Worm (Caenorhabditis elegans) whole organism, mixed stage, embryonic: Measurements from ENCODE around the gene K12H6.2.

Experiments used
- ceh-83 ChIP-seq: fragments of 200-800 bp; sonication (Bioruptor generic); optimal IDR thresholded peaks from 2 replicates; lab custom pipeline; 2018; ENCODE audit warnings: mild to moderate bottlenecking, missing genetic modification characterization, missing compliant biosample characterization
- ces-1 ChIP-seq: fragments of 150-350 bp; optimal IDR thresholded peaks from 2 replicates; lab custom pipeline; 2014; ENCODE audit warnings: missing biosample characterization, missing genetic modification reagents, missing genetic modification characterization
- elt-3 ChIP-seq: fragments of 150-350 bp; optimal IDR thresholded peaks from 2 replicates; lab custom pipeline; 2014; ENCODE audit warnings: missing biosample characterization, missing genetic modification characterization
- lin-13 ChIP-seq: fragments of 150-350 bp; optimal IDR thresholded peaks from 2 replicates; lab custom pipeline; 2014; ENCODE audit warnings: missing biosample characterization, missing genetic modification characterization
- mep-1 ChIP-seq: fragments of 150-350 bp; optimal IDR thresholded peaks from 2 replicates; lab custom pipeline; 2017; ENCODE audit warnings: missing biosample characterization, missing genetic modification reagents, missing genetic modification characterization, inconsistent platforms
- nhr-237 ChIP-seq: fragments of 150-350 bp; optimal IDR thresholded peaks from 2 replicates; lab custom pipeline; 2014; ENCODE audit warnings: missing biosample characterization, missing genetic modification characterization
- unc-62 ChIP-seq: fragments of 150-350 bp; optimal IDR thresholded peaks from 2 replicates; lab custom pipeline; 2014; ENCODE audit warnings: missing biosample characterization, missing genetic modification reagents, missing genetic modification characterization

DNA sequence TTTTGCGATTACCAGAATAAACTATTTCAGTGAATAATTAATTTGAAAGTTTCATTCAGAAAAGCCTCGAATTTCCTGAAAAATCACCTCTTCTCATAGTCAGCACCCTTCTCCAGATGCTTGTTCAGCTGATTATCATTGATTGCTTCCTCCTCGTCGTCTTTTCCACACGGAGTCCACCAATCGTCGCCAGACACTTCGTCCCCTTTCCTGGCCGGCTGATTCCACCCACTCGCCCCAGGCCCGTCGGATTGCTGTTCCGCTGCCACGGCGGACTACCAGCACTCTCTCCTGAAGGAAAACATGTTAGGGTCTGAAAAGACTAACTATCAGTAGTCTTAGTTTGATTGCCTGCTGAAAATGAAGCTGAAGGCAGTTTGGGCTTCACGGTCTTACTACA, 34.5 kb downstream of the K12H6.2 start:
- TF ChIP-seq unc-62 (GFP tag; lab: Kevin White, UChicago) = no peak
- no peak for TF ChIP-seq lin-13
- no peak for TF ChIP-seq ceh-83 (GFP tag; lab: Kevin White, UChicago)
- no peak for TF ChIP-seq elt-3 (tag; lab: Kevin White, UChicago)
- TF ChIP-seq mep-1 = no peak
- no peak for TF ChIP-seq nhr-237
- no peak for TF ChIP-seq ces-1
